Fruit fly (Drosophila melanogaster) whole organism, embryonic: ENCODE results near the gene Calr.

Experiments
- Atf6 ChIP-seq: fragments of 200-800 bp; sonication (Bioruptor generic); IDR thresholded peaks from 2 replicates; pipeline ENCODE4 v1.3.6; 2022; ENCODE audit warnings: missing biosample characterization, missing genetic modification characterization
- Bgb ChIP-seq: fragments of 200-800 bp; sonication (Bioruptor generic); IDR thresholded peaks from 2 replicates; pipeline ENCODE4 v1.3.6; 2022; ENCODE audit warnings: missing biosample characterization, missing genetic modification characterization; ENCODE audit not compliant: partially characterized antibody
- CG10543 ChIP-seq: fragments of 200-800 bp; sonication (Bioruptor generic); optimal IDR thresholded peaks from 3 replicates; lab custom pipeline; 2017; ENCODE audit warnings: missing biosample characterization, mild to moderate bottlenecking, missing genetic modification characterization, moderate library complexity
- CG11696 ChIP-seq: fragments of 200-800 bp; sonication (Bioruptor generic); IDR thresholded peaks from 2 replicates; pipeline ENCODE4 v1.3.6; 2022; ENCODE audit warnings: missing biosample characterization, missing genetic modification characterization
- CG12155 ChIP-seq: fragments of 200-800 bp; sonication (Bioruptor generic); optimal IDR thresholded peaks from 3 replicates; lab custom pipeline; 2016; ENCODE audit warnings: missing biosample characterization, missing genetic modification characterization
- CG1647 ChIP-seq: fragments of 200-800 bp; sonication (Bioruptor generic); optimal IDR thresholded peaks from 3 replicates; lab custom pipeline; 2016; ENCODE audit warnings: missing biosample characterization, missing genetic modification characterization
- CG17912 ChIP-seq: fragments of 200-800 bp; sonication (Bioruptor generic); optimal IDR thresholded peaks from 2 replicates; lab custom pipeline; 2018; ENCODE audit warnings: missing biosample characterization, mild to moderate bottlenecking, missing genetic modification characterization
- CG1832 ChIP-seq: fragments of 200-800 bp; sonication (Bioruptor generic); optimal IDR thresholded peaks from 2 replicates; lab custom pipeline; 2017; ENCODE audit warnings: missing biosample characterization, mild to moderate bottlenecking, missing genetic modification characterization, inconsistent platforms
- CG30020 ChIP-seq: fragments of 200-800 bp; optimal IDR thresholded peaks from 2 replicates; lab custom pipeline; 2019; ENCODE audit warnings: missing biosample characterization, mild to moderate bottlenecking, missing genetic modification characterization, moderate library complexity
- CG31224 ChIP-seq: fragments of 200-800 bp; sonication (Bioruptor generic); IDR thresholded peaks from 2 replicates; pipeline ENCODE4 v1.3.6; 2022; ENCODE audit warnings: missing biosample characterization, missing genetic modification characterization
- CG31365 ChIP-seq: fragments of 200-800 bp; sonication (Bioruptor generic); optimal IDR thresholded peaks from 2 replicates; lab custom pipeline; 2018; ENCODE audit warnings: missing biosample characterization, mild to moderate bottlenecking, missing genetic modification characterization
- CG32767 ChIP-seq: fragments of 200-800 bp; sonication (Bioruptor generic); IDR thresholded peaks from 2 replicates; pipeline ENCODE4 v1.3.6; 2022; ENCODE audit warnings: missing biosample characterization, missing genetic modification characterization
- CG34224 ChIP-seq: fragments of 200-800 bp; sonication (Bioruptor generic); IDR thresholded peaks from 3 replicates; pipeline ENCODE4 v1.3.6; 2022; ENCODE audit warnings: missing biosample characterization, missing genetic modification characterization; ENCODE audit not compliant: partially characterized antibody
- CG43689 ChIP-seq: fragments of 200-800 bp; sonication (Bioruptor generic); IDR thresholded peaks from 2 replicates; pipeline ENCODE4 v1.3.6; 2022; ENCODE audit warnings: missing biosample characterization, missing genetic modification characterization
- CG6765 ChIP-seq: fragments of 200-800 bp; sonication (Bioruptor generic); optimal IDR thresholded peaks from 3 replicates; lab custom pipeline; 2017; ENCODE audit warnings: missing biosample characterization, mild to moderate bottlenecking, missing genetic modification characterization
- CG7786 ChIP-seq: fragments of 200-800 bp; sonication (Bioruptor generic); optimal IDR thresholded peaks from 2 replicates; lab custom pipeline; 2016; ENCODE audit warnings: missing biosample characterization, missing genetic modification characterization
- CG7928 ChIP-seq: fragments of 200-800 bp; sonication (Bioruptor generic); optimal IDR thresholded peaks from 2 replicates; lab custom pipeline; 2017; ENCODE audit warnings: missing biosample characterization, mild to moderate bottlenecking, missing genetic modification characterization
- CG8089 ChIP-seq: fragments of 200-800 bp; sonication (Bioruptor generic); optimal IDR thresholded peaks from 3 replicates; lab custom pipeline; 2016; ENCODE audit warnings: missing biosample characterization, missing genetic modification characterization
- CG8765 ChIP-seq: fragments of 200-800 bp; sonication (Bioruptor generic); IDR thresholded peaks from 2 replicates; pipeline ENCODE4 v1.3.6; 2022; ENCODE audit warnings: missing biosample characterization, missing genetic modification characterization
- CG9727 ChIP-seq: fragments of 200-800 bp; sonication (Bioruptor generic); optimal IDR thresholded peaks from 3 replicates; lab custom pipeline; 2017; ENCODE audit warnings: missing biosample characterization, mild to moderate bottlenecking, missing genetic modification characterization
- CHES-1-like ChIP-seq: fragments of 200-800 bp; sonication (Bioruptor generic); optimal IDR thresholded peaks from 2 replicates; lab custom pipeline; 2016; ENCODE audit warnings: missing biosample characterization, missing genetic modification characterization
- Dip3 ChIP-seq: fragments of 200-800 bp; sonication (Bioruptor generic); optimal IDR thresholded peaks from 3 replicates; lab custom pipeline; 2016; ENCODE audit warnings: missing biosample characterization, missing genetic modification characterization
- Dp ChIP-seq: fragments of 200-800 bp; sonication (Bioruptor generic); optimal IDR thresholded peaks from 2 replicates; lab custom pipeline; 2018; ENCODE audit warnings: missing biosample characterization, mild to moderate bottlenecking, missing genetic modification characterization, moderate library complexity
- ERR ChIP-seq: fragments of 200-800 bp; sonication (Bioruptor generic); optimal IDR thresholded peaks from 2 replicates; lab custom pipeline; 2016; ENCODE audit warnings: missing biosample characterization, missing genetic modification characterization
- HLH4C ChIP-seq: fragments of 200-800 bp; sonication (Bioruptor generic); IDR thresholded peaks from 3 replicates; pipeline ENCODE4 v1.3.6; 2022; ENCODE audit warnings: missing biosample characterization, missing genetic modification characterization; ENCODE audit not compliant: partially characterized antibody
- HmgZ ChIP-seq: fragments of 200-800 bp; sonication (Bioruptor generic); optimal IDR thresholded peaks from 2 replicates; lab custom pipeline; 2018; ENCODE audit warnings: missing biosample characterization, mild to moderate bottlenecking, missing genetic modification characterization
- Hsf ChIP-seq: fragments of 200-800 bp; sonication (Bioruptor generic); optimal IDR thresholded peaks from 3 replicates; lab custom pipeline; 2016; ENCODE audit warnings: missing biosample characterization, missing genetic modification characterization
- MBD-R2 ChIP-seq: fragments of 200-800 bp; sonication (Bioruptor generic); IDR thresholded peaks from 2 replicates; pipeline ENCODE4 v1.3.6; 2022; ENCODE audit warnings: missing biosample characterization, missing genetic modification characterization
- Med ChIP-seq: fragments of 200-800 bp; sonication (Bioruptor generic); peaks from one replicate; lab custom pipeline; 2016; ENCODE audit warnings: missing biosample characterization, missing genetic modification characterization, mild to moderate bottlenecking, inconsistent platforms, moderate library complexity
- NC2α ChIP-seq: fragments of 200-800 bp; sonication (Bioruptor generic); optimal IDR thresholded peaks from 2 replicates; lab custom pipeline; 2016; ENCODE audit warnings: missing biosample characterization, missing genetic modification characterization
- Oli ChIP-seq: fragments of 200-800 bp; sonication (Bioruptor generic); optimal IDR thresholded peaks from 2 replicates; lab custom pipeline; 2018; ENCODE audit warnings: missing biosample characterization, mild to moderate bottlenecking, missing genetic modification characterization, moderate library complexity
- Pdp1 ChIP-seq, 2 experiments: fragments of 200-800 bp; sonication (Bioruptor generic); optimal IDR thresholded peaks; 3 replicates each; lab custom pipeline; 2016; ENCODE audit warnings: missing biosample characterization in 2 of 2, missing genetic modification characterization in 2 of 2, mild to moderate bottlenecking in 1 of 2, moderate library complexity in 1 of 2
- Rfx ChIP-seq: fragments of 200-800 bp; sonication (Bioruptor generic); IDR thresholded peaks from 2 replicates; pipeline ENCODE4 v1.3.6; 2022; ENCODE audit warnings: missing biosample characterization, missing genetic modification characterization
- Sox100B ChIP-seq: fragments of 200-800 bp; sonication (Bioruptor generic); optimal IDR thresholded peaks from 3 replicates; lab custom pipeline; 2018; ENCODE audit warnings: missing biosample characterization, mild to moderate bottlenecking, missing genetic modification characterization
- Sry-δ ChIP-seq: fragments of 200-800 bp; sonication (Bioruptor generic); optimal IDR thresholded peaks from 2 replicates; lab custom pipeline; 2016; ENCODE audit warnings: missing biosample characterization, missing genetic modification characterization
- Trl ChIP-seq, 3 experiments: fragments of >200 bp in 2 of 3; fragments of 200-800 bp in 1 of 3; sonication (Bioruptor generic) in 1 of 3; optimal IDR thresholded peaks; 2 replicates in 1 of 3; 3 replicates in 2 of 3; lab custom pipeline; 2016 to 2017; ENCODE audit warnings: missing biosample characterization in 1 of 3, missing genetic modification characterization in 1 of 3
- corto ChIP-seq: fragments of 200-800 bp; sonication (Bioruptor generic); optimal IDR thresholded peaks from 2 replicates; lab custom pipeline; 2016; ENCODE audit warnings: missing biosample characterization, mild to moderate bottlenecking, missing genetic modification characterization, moderate library complexity
- croc ChIP-seq: fragments of 200-800 bp; sonication (Bioruptor generic); conservative IDR thresholded peaks from 3 replicates; pipeline ENCODE4 v1.3.6; 2022; ENCODE audit warnings: missing biosample characterization, missing genetic modification characterization
- disco-r ChIP-seq: fragments of 200-800 bp; sonication (Bioruptor generic); optimal IDR thresholded peaks from 2 replicates; lab custom pipeline; 2016; ENCODE audit warnings: missing biosample characterization, missing genetic modification characterization
- ftz-f1 ChIP-seq: fragments of 200-800 bp; sonication (Bioruptor generic); optimal IDR thresholded peaks from 2 replicates; lab custom pipeline; 2016; ENCODE audit warnings: missing biosample characterization, missing genetic modification characterization
- gcm2 ChIP-seq: fragments of 200-800 bp; sonication (Bioruptor generic); optimal IDR thresholded peaks from 2 replicates; lab custom pipeline; 2016; ENCODE audit warnings: missing biosample characterization, missing genetic modification characterization
- lov ChIP-seq, 2 experiments: fragments of 200-800 bp in 1 of 2; fragments of >200 bp in 1 of 2; sonication (Bioruptor generic) in 1 of 2; IDR thresholded peaks in 1 of 2; optimal IDR thresholded peaks in 1 of 2; 2 replicates in 1 of 2; 3 replicates in 1 of 2; pipeline versions ENCODE4 v1.3.6 to Lab custom; 2017 to 2022; ENCODE audit warnings: missing biosample characterization in 1 of 2, missing genetic modification characterization in 1 of 2
- otp ChIP-seq: fragments of 200-800 bp; sonication (Bioruptor generic); IDR thresholded peaks from 3 replicates; pipeline ENCODE4, ENCODE4 v1.3.6; 2022; ENCODE audit warnings: missing biosample characterization, missing genetic modification characterization
- p53 ChIP-seq: fragments of 200-800 bp; sonication (Bioruptor generic); optimal IDR thresholded peaks from 2 replicates; lab custom pipeline; 2016; ENCODE audit warnings: missing biosample characterization, missing genetic modification characterization
- pb ChIP-seq: fragments of 200-800 bp; sonication (Bioruptor generic); optimal IDR thresholded peaks from 3 replicates; lab custom pipeline; 2016; ENCODE audit warnings: missing biosample characterization, missing genetic modification characterization
- stwl ChIP-seq: fragments of 200-800 bp; sonication (Bioruptor generic); optimal IDR thresholded peaks from 3 replicates; lab custom pipeline; 2018; ENCODE audit warnings: missing biosample characterization, mild to moderate bottlenecking, missing genetic modification characterization, moderate library complexity
- twi ChIP-seq: fragments of 200-800 bp; optimal IDR thresholded peaks from 2 replicates; lab custom pipeline; 2019; ENCODE audit warnings: missing biosample characterization, mild to moderate bottlenecking, missing genetic modification characterization, moderate library complexity
- unpg ChIP-seq: fragments of 200-800 bp; sonication (Bioruptor generic); optimal IDR thresholded peaks from 3 replicates; lab custom pipeline; 2018; ENCODE audit warnings: missing biosample characterization, mild to moderate bottlenecking, missing genetic modification characterization, moderate library complexity
- vvl ChIP-seq: fragments of 200-800 bp; sonication (Bioruptor generic); IDR thresholded peaks from 2 replicates; pipeline ENCODE4 v1.3.6; 2022; ENCODE audit warnings: missing biosample characterization, missing genetic modification characterization
- wek ChIP-seq: fragments of 200-800 bp; sonication (Bioruptor generic); optimal IDR thresholded peaks from 3 replicates; lab custom pipeline; 2018; ENCODE audit warnings: missing biosample characterization, mild to moderate bottlenecking, missing genetic modification characterization, moderate library complexity

The Calr gene

dm6 chr3R:9605084-9605483, 25.6 kb downstream of the Calr start (continued):
- TF ChIP-seq MBD-R2 (no peak), CG12155 (GFP tag; lab: Kevin White, UChicago) (no peak), CG9727 (peak; percentile 74), Rfx (GFP tag; lab: Robert Waterston, UW) (no peak), CG17912 (GFP tag; lab: Kevin White, UChicago) (no peak), Bgb (GFP tag; lab: Robert Waterston, UW) (no peak), unpg (GFP tag; lab: Kevin White, UChicago) (peak; percentile 38), CG30020 (tag; lab: Kevin White, UChicago) (no peak), HmgZ (tag; lab: Kevin White, UChicago) (no peak), stwl (tag; lab: Kevin White, UChicago) (peak; percentile 2), twi (tag; lab: Kevin White, UChicago) (no peak), CG1832 (GFP tag; lab: Kevin White, UChicago) (no peak), pb (GFP tag; lab: Kevin White, UChicago) (no peak), Oli (tag; lab: Kevin White, UChicago) (peak; percentile 4), CG31224 (GFP tag; lab: Robert Waterston, UW) (no peak), otp (GFP tag; lab: Robert Waterston, UW) (peak; percentile 54; the same call in 1 of the 3 replicates), CG43689 (GFP tag; lab: Robert Waterston, UW) (no peak), CG10543 (GFP tag; lab: Kevin White, UChicago) (no peak), CHES-1-like (GFP tag; lab: Kevin White, UChicago) (no peak), wek (GFP tag; lab: Kevin White, UChicago) (no peak), CG8089 (GFP tag; lab: Kevin White, UChicago) (peak; percentile 14), NC2α (GFP tag; lab: Kevin White, UChicago) (no peak), disco-r (GFP tag; lab: Kevin White, UChicago) (no peak), CG8765 (GFP tag; lab: Robert Waterston, UW) (peak; percentile 38; the same call in 1 of the 2 replicates), Sox100B (no peak), lov (optimal IDR thresholded peaks at IDR 0.05; lab: Kevin White, UChicago) (no peak), lov (GFP tag; IDR thresholded peaks at IDR 0.05; lab: Robert Waterston, UW) (peak; percentile 77; the same call in 2 of the 3 replicates), Med (GFP tag; lab: Kevin White, UChicago) (peak; percentile 75), HLH4C (no peak), CG7928 (GFP tag; lab: Kevin White, UChicago) (no peak), croc (GFP tag; lab: Robert Waterston, UW) (peak; percentile 48; the same call in 2 of the 3 replicates), CG11696 (GFP tag; lab: Robert Waterston, UW) (no peak), Pdp1 (GFP tag; optimal IDR thresholded peaks at IDR 0.05; lab: Kevin White, UChicago) (peak; percentile 24 to 48), Hsf (GFP tag; lab: Kevin White, UChicago) (peak; percentile 21), Atf6 (no peak), CG1647 (no peak), gcm2 (GFP tag; lab: Kevin White, UChicago) (no peak), ftz-f1 (GFP tag; lab: Kevin White, UChicago) (no peak), CG31365 (tag; lab: Kevin White, UChicago) (no peak), CG34224 (GFP tag; lab: Robert Waterston, UW) (no peak), corto (GFP tag; lab: Kevin White, UChicago) (no peak), p53 (GFP tag; lab: Kevin White, UChicago) (no peak), Sry-δ (GFP tag; lab: Kevin White, UChicago) (no peak), ERR (GFP tag; lab: Kevin White, UChicago) (no peak), Dip3 (GFP tag; lab: Kevin White, UChicago) (no peak), Dp (GFP tag; lab: Kevin White, UChicago) (no peak), CG6765 (GFP tag; lab: Kevin White, UChicago) (no peak), vvl (GFP tag; lab: Robert Waterston, UW) (peak; percentile 61; the same call in 1 of the 2 replicates), Trl (optimal IDR thresholded peaks at IDR 0.05; lab: Kevin White, UChicago) (no peak), Trl (GFP tag; optimal IDR thresholded peaks at IDR 0.05; lab: Kevin White, UChicago) (peak; percentile 29), CG32767 (GFP tag; lab: Robert Waterston, UW) (no peak), CG7786 (no peak)
